Fruit fly (Drosophila melanogaster): ENCODE results near the gene CG8852.

DNA sequence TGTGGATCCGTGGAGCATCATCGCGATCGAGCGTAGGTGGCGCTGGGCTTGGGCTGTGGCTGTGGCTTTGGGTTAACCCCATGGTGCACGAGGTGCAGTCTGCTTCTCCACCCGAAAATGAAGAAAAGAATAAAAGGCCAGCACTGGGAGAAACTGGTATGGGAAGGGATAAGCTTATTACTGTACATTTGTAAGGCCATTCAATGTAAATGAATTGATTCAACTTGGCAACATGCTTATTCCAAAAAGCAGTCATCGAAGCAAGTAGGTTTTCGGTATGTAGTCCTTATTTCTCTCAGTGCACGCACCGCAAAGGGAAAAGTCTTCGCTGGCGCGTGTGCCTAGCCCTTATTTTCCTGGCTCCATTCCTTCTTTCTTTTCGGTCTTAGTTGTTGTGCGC is 41.6 kb downstream of the CG8852 start:
- no peak for TF ChIP-seq CG8478 (optimal IDR thresholded peaks at IDR 0.05)
- TF ChIP-seq CTCF (optimal IDR thresholded peaks at IDR 0.05), result no peak
